Worm (Caenorhabditis elegans) whole organism, mixed stage, embryonic: Measurements from ENCODE around the gene snt-7.

Experiments used
- M03D4.4 ChIP-seq: sonication (generic microtip); optimal IDR thresholded peaks from 2 replicates; lab custom pipeline; 2017; ENCODE audit warnings: mild to moderate bottlenecking, missing genetic modification characterization, missing compliant biosample characterization
- ceh-83 ChIP-seq: fragments of 200-800 bp; sonication (Bioruptor generic); optimal IDR thresholded peaks from 2 replicates; lab custom pipeline; 2018; ENCODE audit warnings: mild to moderate bottlenecking, missing genetic modification characterization, missing compliant biosample characterization
- ces-1 ChIP-seq: fragments of 150-350 bp; optimal IDR thresholded peaks from 2 replicates; lab custom pipeline; 2014; ENCODE audit warnings: missing biosample characterization, missing genetic modification reagents, missing genetic modification characterization
- drap-1 ChIP-seq: fragments of 200-800 bp; sonication (Bioruptor generic); optimal IDR thresholded peaks from 3 replicates; lab custom pipeline; 2018; ENCODE audit warnings: mild to moderate bottlenecking, missing genetic modification characterization, missing compliant biosample characterization
- lin-13 ChIP-seq: fragments of 150-350 bp; optimal IDR thresholded peaks from 2 replicates; lab custom pipeline; 2014; ENCODE audit warnings: missing biosample characterization, missing genetic modification characterization
- mab-5 ChIP-seq: fragments of 150-350 bp; optimal IDR thresholded peaks from 2 replicates; lab custom pipeline; 2014; ENCODE audit warnings: missing biosample characterization, missing genetic modification characterization
- mls-2 ChIP-seq: sonication (generic microtip); optimal IDR thresholded peaks from 2 replicates; lab custom pipeline; 2016; ENCODE audit warnings: mild to moderate bottlenecking, missing genetic modification characterization, moderate library complexity, missing compliant biosample characterization
- nhr-12 ChIP-seq: fragments of 150-350 bp; optimal IDR thresholded peaks from 2 replicates; lab custom pipeline; 2014; ENCODE audit warnings: missing biosample characterization, missing genetic modification characterization
- nhr-28 ChIP-seq: fragments of 150-350 bp; optimal IDR thresholded peaks from 2 replicates; lab custom pipeline; 2014; ENCODE audit warnings: missing biosample characterization, missing genetic modification characterization
- pha-4 ChIP-seq: fragments of 150-350 bp; optimal IDR thresholded peaks from 2 replicates; lab custom pipeline; 2018; ENCODE audit warnings: missing biosample characterization, missing genetic modification reagents, missing genetic modification characterization
- unc-39 ChIP-seq: fragments of 150-350 bp; optimal IDR thresholded peaks from 2 replicates; lab custom pipeline; 2014; ENCODE audit warnings: missing biosample characterization, missing genetic modification characterization
- ztf-11 ChIP-seq: fragments of 150-350 bp; optimal IDR thresholded peaks from 2 replicates; lab custom pipeline; 2014; ENCODE audit warnings: missing biosample characterization, missing genetic modification characterization

DNA sequence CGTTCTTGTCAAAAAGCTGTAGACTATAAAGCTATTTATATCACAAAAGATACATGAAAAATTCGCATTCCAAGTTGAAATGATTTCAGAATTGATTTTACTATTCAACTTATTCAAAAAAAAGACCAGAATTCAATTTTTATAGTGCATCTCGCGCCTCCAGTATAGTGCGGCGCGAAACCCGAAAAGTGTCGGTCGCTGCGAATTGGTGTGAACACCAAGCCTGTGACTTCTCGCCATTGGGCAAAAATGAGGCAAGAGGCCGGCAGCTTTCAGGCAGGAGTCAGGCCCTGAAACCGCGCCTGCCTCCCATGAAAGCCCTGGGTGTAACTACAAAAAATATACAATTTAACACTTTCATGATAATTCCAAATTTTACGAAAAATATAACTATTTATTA is 39.6 kb downstream of the snt-7 start:
- TF ChIP-seq nhr-28 (tag; lab: Kevin White, UChicago), result no peak
- TF ChIP-seq lin-13 (tag; lab: Kevin White, UChicago), result no peak
- TF ChIP-seq ces-1 (GFP tag; lab: Kevin White, UChicago), result no peak
- TF ChIP-seq drap-1 (GFP tag; lab: Kevin White, UChicago), result no peak
- TF ChIP-seq M03D4.4, result no peak
- no peak for TF ChIP-seq ztf-11 (tag; lab: Kevin White, UChicago)
- TF ChIP-seq nhr-12, result no peak
- TF ChIP-seq pha-4 (tag; lab: Kevin White, UChicago), result no peak
- TF ChIP-seq unc-39 (tag; lab: Kevin White, UChicago), result no peak
- no peak for TF ChIP-seq mab-5 (tag; lab: Kevin White, UChicago)
- no peak for TF ChIP-seq ceh-83 (GFP tag; lab: Kevin White, UChicago)
- TF ChIP-seq mls-2, result no peak
